Fruit fly (Drosophila melanogaster) whole organism, embryonic: ENCODE data around the gene CG31680.

Source experiments
- Aef1 ChIP-seq: fragments of 200-800 bp; sonication (Bioruptor generic); IDR thresholded peaks from 3 replicates; pipeline ENCODE4 v1.3.6; 2022; ENCODE audit warnings: missing biosample characterization, missing genetic modification characterization
- Atf-2 ChIP-seq: fragments of 200-800 bp; sonication (Bioruptor generic); optimal IDR thresholded peaks from 2 replicates; lab custom pipeline; 2016; ENCODE audit warnings: missing biosample characterization, missing genetic modification characterization
- BEAF-32 ChIP-seq: fragments of 200-800 bp; sonication (Bioruptor generic); optimal IDR thresholded peaks from 3 replicates; lab custom pipeline; 2017; ENCODE audit warnings: missing biosample characterization, missing genetic modification characterization, mild to moderate bottlenecking, moderate library complexity, missing genetic modification reagents
- C15 ChIP-seq: fragments of 200-800 bp; sonication (Bioruptor generic); IDR thresholded peaks from 3 replicates; pipeline ENCODE4 v1.3.6; 2022; ENCODE audit warnings: missing biosample characterization, missing genetic modification characterization
- CG11093 ChIP-seq: fragments of 200-800 bp; sonication (Bioruptor generic); IDR thresholded peaks from 3 replicates; pipeline ENCODE4 v1.3.6; 2022; ENCODE audit warnings: missing biosample characterization, missing genetic modification characterization
- CG11695 ChIP-seq: fragments of 200-800 bp; sonication (Bioruptor generic); IDR thresholded peaks from 3 replicates; pipeline ENCODE4 v1.3.6; 2022; ENCODE audit warnings: missing biosample characterization, missing genetic modification characterization
- CG12071 ChIP-seq: fragments of 200-800 bp; sonication (Bioruptor generic); optimal IDR thresholded peaks from 3 replicates; lab custom pipeline; 2018; ENCODE audit warnings: missing biosample characterization, mild to moderate bottlenecking, missing genetic modification characterization
- CG12104 ChIP-seq: fragments of 200-800 bp; sonication (Bioruptor generic); optimal IDR thresholded peaks from 3 replicates; lab custom pipeline; 2016; ENCODE audit warnings: missing biosample characterization, missing genetic modification characterization
- CG12391 ChIP-seq: fragments of 200-800 bp; sonication (Bioruptor generic); optimal IDR thresholded peaks from 3 replicates; lab custom pipeline; 2018; ENCODE audit warnings: missing biosample characterization, mild to moderate bottlenecking, missing genetic modification characterization, moderate library complexity
- CG15073 ChIP-seq: fragments of 200-800 bp; sonication (Bioruptor generic); optimal IDR thresholded peaks from 2 replicates; lab custom pipeline; 2016; ENCODE audit warnings: missing biosample characterization, missing genetic modification characterization
- CG15601 ChIP-seq: fragments of 200-800 bp; sonication (Bioruptor generic); optimal IDR thresholded peaks from 3 replicates; lab custom pipeline; 2019; ENCODE audit warnings: missing biosample characterization, mild to moderate bottlenecking, missing genetic modification characterization, moderate library complexity
- CG1647 ChIP-seq: fragments of 200-800 bp; sonication (Bioruptor generic); optimal IDR thresholded peaks from 3 replicates; lab custom pipeline; 2016; ENCODE audit warnings: missing biosample characterization, missing genetic modification characterization
- CG17361 ChIP-seq: fragments of 200-800 bp; sonication (Bioruptor generic); IDR thresholded peaks from 3 replicates; pipeline ENCODE4 v1.3.6; 2022; ENCODE audit warnings: missing biosample characterization, missing genetic modification characterization
- CG1792 ChIP-seq: fragments of 200-800 bp; sonication (Bioruptor generic); optimal IDR thresholded peaks from 2 replicates; lab custom pipeline; 2016; ENCODE audit warnings: missing biosample characterization, missing genetic modification characterization
- CG3163 ChIP-seq: fragments of 200-800 bp; sonication (Bioruptor generic); optimal IDR thresholded peaks from 3 replicates; lab custom pipeline; 2016; ENCODE audit warnings: missing biosample characterization, missing genetic modification characterization
- CG4617 ChIP-seq: fragments of 200-800 bp; sonication (Bioruptor generic); optimal IDR thresholded peaks from 3 replicates; lab custom pipeline; 2016; ENCODE audit warnings: missing biosample characterization, missing genetic modification characterization, borderline replicate concordance
- CG5953 ChIP-seq: fragments of 200-800 bp; sonication (Bioruptor generic); IDR thresholded peaks from 2 replicates; pipeline ENCODE4 v1.3.6; 2022; ENCODE audit warnings: missing biosample characterization, missing genetic modification characterization
- CG6813 ChIP-seq: fragments of 200-800 bp; sonication (Bioruptor generic); optimal IDR thresholded peaks from 2 replicates; lab custom pipeline; 2017; ENCODE audit warnings: missing biosample characterization, missing genetic modification characterization, mild to moderate bottlenecking, moderate library complexity, missing genetic modification reagents
- CG7786 ChIP-seq: fragments of 200-800 bp; sonication (Bioruptor generic); optimal IDR thresholded peaks from 2 replicates; lab custom pipeline; 2016; ENCODE audit warnings: missing biosample characterization, missing genetic modification characterization
- CG7839 ChIP-seq: fragments of 200-800 bp; sonication (Bioruptor generic); optimal IDR thresholded peaks from 3 replicates; lab custom pipeline; 2018; ENCODE audit warnings: missing biosample characterization, mild to moderate bottlenecking, missing genetic modification characterization, moderate library complexity
- CG8478 ChIP-seq: fragments of >200 bp; optimal IDR thresholded peaks from 2 replicates; lab custom pipeline; 2018
- CG8924 ChIP-seq: fragments of 200-800 bp; optimal IDR thresholded peaks from 3 replicates; lab custom pipeline; 2019; ENCODE audit warnings: missing biosample characterization, mild to moderate bottlenecking, missing genetic modification characterization, moderate library complexity
- CHES-1-like ChIP-seq: fragments of 200-800 bp; sonication (Bioruptor generic); optimal IDR thresholded peaks from 2 replicates; lab custom pipeline; 2016; ENCODE audit warnings: missing biosample characterization, missing genetic modification characterization
- CTCF ChIP-seq: fragments of 200-800 bp; sonication (Bioruptor generic); optimal IDR thresholded peaks from 2 replicates; lab custom pipeline; 2017; ENCODE audit warnings: missing biosample characterization, mild to moderate bottlenecking, missing genetic modification characterization, moderate library complexity
- ERR ChIP-seq: fragments of 200-800 bp; sonication (Bioruptor generic); optimal IDR thresholded peaks from 2 replicates; lab custom pipeline; 2016; ENCODE audit warnings: missing biosample characterization, missing genetic modification characterization
- H15 ChIP-seq: fragments of 200-800 bp; sonication (Bioruptor generic); IDR thresholded peaks from 3 replicates; pipeline ENCODE4 v1.3.6; 2022; ENCODE audit warnings: missing biosample characterization, missing genetic modification characterization
- Myb ChIP-seq: fragments of 200-800 bp; sonication (Bioruptor generic); optimal IDR thresholded peaks from 2 replicates; lab custom pipeline; 2016; ENCODE audit warnings: missing biosample characterization, missing genetic modification characterization
- Rfx ChIP-seq: fragments of 200-800 bp; sonication (Bioruptor generic); IDR thresholded peaks from 2 replicates; pipeline ENCODE4 v1.3.6; 2022; ENCODE audit warnings: missing biosample characterization, missing genetic modification characterization
- Sry-β ChIP-seq: fragments of 200-800 bp; sonication (Bioruptor generic); optimal IDR thresholded peaks from 2 replicates; lab custom pipeline; 2018; ENCODE audit warnings: missing biosample characterization, mild to moderate bottlenecking, missing genetic modification characterization, moderate library complexity
- Trl ChIP-seq, 3 experiments: fragments of >200 bp in 2 of 3; fragments of 200-800 bp in 1 of 3; sonication (Bioruptor generic) in 1 of 3; optimal IDR thresholded peaks; 2 replicates in 1 of 3; 3 replicates in 2 of 3; lab custom pipeline; 2016 to 2017; ENCODE audit warnings: missing biosample characterization in 1 of 3, missing genetic modification characterization in 1 of 3
- Xbp1 ChIP-seq: fragments of 200-800 bp; sonication (Bioruptor generic); optimal IDR thresholded peaks from 3 replicates; lab custom pipeline; 2016; ENCODE audit warnings: missing biosample characterization, mild to moderate bottlenecking, missing genetic modification characterization
- abd-A ChIP-seq: fragments of 200-800 bp; sonication (Bioruptor generic); optimal IDR thresholded peaks from 3 replicates; lab custom pipeline; 2019; ENCODE audit warnings: missing biosample characterization, mild to moderate bottlenecking, missing genetic modification characterization, moderate library complexity
- ac ChIP-seq: fragments of 200-800 bp; sonication (Bioruptor generic); optimal IDR thresholded peaks from 3 replicates; lab custom pipeline; 2017; ENCODE audit warnings: missing biosample characterization, mild to moderate bottlenecking, missing genetic modification characterization
- cg ChIP-seq: fragments of 200-800 bp; sonication (Bioruptor generic); optimal IDR thresholded peaks from 3 replicates; lab custom pipeline; 2019; ENCODE audit warnings: missing biosample characterization, mild to moderate bottlenecking, missing genetic modification characterization, moderate library complexity
- ci ChIP-seq: fragments of 200-800 bp; sonication (Bioruptor generic); IDR thresholded peaks from 3 replicates; pipeline ENCODE4 v1.3.6; 2022; ENCODE audit warnings: missing biosample characterization, missing genetic modification characterization
- fd64A ChIP-seq: fragments of 200-800 bp; sonication (Bioruptor generic); optimal IDR thresholded peaks from 3 replicates; lab custom pipeline; 2018; ENCODE audit warnings: missing biosample characterization, mild to moderate bottlenecking, missing genetic modification characterization
- fu2 ChIP-seq: fragments of 200-800 bp; sonication (Bioruptor generic); optimal IDR thresholded peaks from 2 replicates; lab custom pipeline; 2016; ENCODE audit warnings: missing biosample characterization, missing genetic modification characterization
- gsb-n ChIP-seq: fragments of 200-800 bp; sonication (Bioruptor generic); optimal IDR thresholded peaks from 3 replicates; lab custom pipeline; 2018; ENCODE audit warnings: missing biosample characterization, mild to moderate bottlenecking, missing genetic modification characterization
- insv ChIP-seq, 2 experiments: fragments of 200-800 bp; sonication (Bioruptor generic); optimal IDR thresholded peaks; 3 replicates each; lab custom pipeline; 2016 to 2018; ENCODE audit warnings: missing biosample characterization in 2 of 2, missing genetic modification characterization in 2 of 2
- nau ChIP-seq: fragments of 200-800 bp; sonication (Bioruptor generic); optimal IDR thresholded peaks from 3 replicates; lab custom pipeline; 2017; ENCODE audit warnings: missing biosample characterization, mild to moderate bottlenecking, missing genetic modification characterization, missing genetic modification reagents
- nerfin-1 ChIP-seq: fragments of 200-800 bp; sonication (Bioruptor generic); optimal IDR thresholded peaks from 3 replicates; lab custom pipeline; 2019; ENCODE audit warnings: missing biosample characterization, mild to moderate bottlenecking, missing genetic modification characterization, moderate library complexity
- odd ChIP-seq: fragments of 200-800 bp; sonication (Bioruptor generic); optimal IDR thresholded peaks from 2 replicates; lab custom pipeline; 2017; ENCODE audit warnings: missing biosample characterization, mild to moderate bottlenecking, missing genetic modification characterization
- onecut ChIP-seq: fragments of 200-800 bp; sonication (Bioruptor generic); IDR thresholded peaks from 2 replicates; pipeline ENCODE4 v1.3.6; 2022; ENCODE audit warnings: missing biosample characterization, missing genetic modification characterization
- otp ChIP-seq: fragments of 200-800 bp; sonication (Bioruptor generic); IDR thresholded peaks from 3 replicates; pipeline ENCODE4, ENCODE4 v1.3.6; 2022; ENCODE audit warnings: missing biosample characterization, missing genetic modification characterization
- ranshi ChIP-seq: fragments of 200-800 bp; sonication (Bioruptor generic); IDR thresholded peaks from 2 replicates; pipeline ENCODE4 v1.3.6; 2022; ENCODE audit warnings: missing biosample characterization, missing genetic modification characterization
- salm ChIP-seq: fragments of 200-800 bp; sonication (Bioruptor generic); optimal IDR thresholded peaks from 2 replicates; lab custom pipeline; 2018; ENCODE audit warnings: missing biosample characterization, mild to moderate bottlenecking, missing genetic modification characterization
- slbo ChIP-seq: fragments of 200-800 bp; sonication (Bioruptor generic); IDR thresholded peaks from 2 replicates; pipeline ENCODE4 v1.3.6; 2022; ENCODE audit warnings: missing biosample characterization, missing genetic modification characterization
- so ChIP-seq: fragments of 200-800 bp; sonication (Bioruptor generic); IDR thresholded peaks from 3 replicates; pipeline ENCODE4 v1.3.6; 2022; ENCODE audit warnings: missing biosample characterization, missing genetic modification characterization
- ssp ChIP-seq: fragments of 200-800 bp; sonication (Bioruptor generic); IDR thresholded peaks from 2 replicates; pipeline ENCODE4 v1.3.6; 2022; ENCODE audit warnings: missing biosample characterization, missing genetic modification characterization
- zfh1 ChIP-seq: fragments of 200-800 bp; sonication (Bioruptor generic); IDR thresholded peaks from 3 replicates; pipeline ENCODE4 v1.3.6; 2022; ENCODE audit warnings: missing biosample characterization, missing genetic modification characterization

Gene CG31680

DNA sequence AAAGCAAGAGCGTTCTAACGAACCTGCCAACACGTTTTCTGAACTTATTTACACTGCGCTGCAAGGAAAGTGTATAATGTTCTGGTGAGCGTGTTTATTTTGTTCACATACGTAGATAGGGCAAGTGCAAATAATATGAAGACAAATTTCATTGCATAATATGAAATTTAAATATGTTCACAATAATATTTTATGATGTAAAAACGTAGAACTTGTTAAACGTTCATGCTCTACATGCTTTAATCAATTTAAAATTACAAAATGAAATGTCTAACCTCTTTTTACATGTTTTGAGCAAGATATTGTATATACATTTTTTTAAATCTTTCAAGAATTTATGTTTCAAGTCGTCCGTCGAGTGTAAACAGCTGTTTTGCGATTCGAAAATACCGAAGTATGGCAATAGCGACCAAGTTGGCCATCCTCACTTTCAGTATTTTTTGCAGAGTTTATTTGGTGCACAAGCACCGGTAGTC lies 5.5 kb downstream of the CG31680 start, which contains the start of the genes phr6-4 and CG2608 (continued):
- peak; percentile 41 for TF ChIP-seq Sry-β (GFP tag; lab: Kevin White, UChicago)

DNA sequence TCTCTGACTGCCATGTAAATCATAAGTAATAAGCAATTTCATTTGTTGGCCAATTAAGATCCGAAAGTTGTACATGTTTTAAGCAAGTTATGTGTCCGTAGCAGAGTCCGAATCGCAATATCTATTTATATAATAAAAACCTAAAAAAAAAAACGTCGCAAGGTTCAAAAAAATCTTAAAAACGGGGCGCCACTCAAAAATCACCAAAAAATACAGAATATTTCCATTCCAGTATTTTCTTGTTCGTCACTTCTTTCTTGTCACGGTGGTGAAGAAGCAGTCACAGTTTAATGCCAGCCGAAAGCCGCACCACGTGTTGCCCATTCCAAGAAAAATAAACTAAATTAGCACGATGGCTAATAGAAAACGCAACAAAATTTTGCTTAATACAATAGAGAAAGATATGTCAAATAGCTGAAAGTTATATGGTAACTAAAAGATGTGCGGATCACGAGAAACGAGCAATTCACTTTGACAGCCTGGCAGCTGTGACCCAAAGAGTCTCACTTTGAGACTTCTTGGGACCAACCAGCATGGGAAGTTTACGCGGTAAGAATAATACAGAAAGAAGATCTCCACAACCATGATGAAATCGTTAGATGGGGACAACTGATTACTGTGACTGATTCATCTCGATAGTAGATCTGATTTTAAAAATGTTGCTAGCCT lies 7.5 kb downstream of the CG31680 start:
- TF ChIP-seq CG1792 (GFP tag; lab: Kevin White, UChicago), result no peak
- no peak for TF ChIP-seq ranshi (GFP tag; lab: Robert Waterston, UW)
- TF ChIP-seq CG4617, result peak; percentile 16
- no peak for TF ChIP-seq Aef1
- TF ChIP-seq CG12071 (GFP tag; lab: Kevin White, UChicago), result no peak
- TF ChIP-seq ac (GFP tag; lab: Kevin White, UChicago), result no peak
- TF ChIP-seq CG15601 (tag; lab: Kevin White, UChicago), result no peak
- no peak for TF ChIP-seq CG8478 (lab: Kevin White, UChicago)
- no peak for TF ChIP-seq ssp (GFP tag; lab: Robert Waterston, UW)
- peak; percentile 33 for TF ChIP-seq Xbp1
- TF ChIP-seq so (GFP tag; lab: Robert Waterston, UW), result no peak
- TF ChIP-seq insv (GFP tag; optimal IDR thresholded peaks at IDR 0.05; lab: Kevin White, UChicago), result no peak
- TF ChIP-seq CG5953 (GFP tag; lab: Robert Waterston, UW), result no peak
- no peak for TF ChIP-seq slbo (GFP tag; lab: Robert Waterston, UW)
- no peak for TF ChIP-seq CG11695 (GFP tag; lab: Robert Waterston, UW)
- no peak for TF ChIP-seq nau (GFP tag; lab: Kevin White, UChicago)
- no peak for TF ChIP-seq CG12104
- peak; percentile 11 for TF ChIP-seq Myb (GFP tag; lab: Kevin White, UChicago)
- TF ChIP-seq Atf-2 (GFP tag; lab: Kevin White, UChicago), result no peak
- no peak for TF ChIP-seq zfh1 (GFP tag; lab: Robert Waterston, UW)
- no peak for TF ChIP-seq nerfin-1
- no peak for TF ChIP-seq Rfx (GFP tag; lab: Robert Waterston, UW)
- no peak for TF ChIP-seq salm (tag; lab: Kevin White, UChicago)
- no peak for TF ChIP-seq CG7786
- TF ChIP-seq CG7839, result no peak
- TF ChIP-seq fu2 (GFP tag; lab: Kevin White, UChicago), result peak; percentile 49
- no peak for TF ChIP-seq H15 (GFP tag; lab: Robert Waterston, UW)
- no peak for TF ChIP-seq ERR (GFP tag; lab: Kevin White, UChicago)
- peak; percentile 17 for TF ChIP-seq CHES-1-like
- TF ChIP-seq CG17361 (GFP tag; lab: Robert Waterston, UW), result no peak
- TF ChIP-seq cg, result no peak
- TF ChIP-seq C15 (GFP tag; lab: Robert Waterston, UW), result no peak
- no peak for TF ChIP-seq CG1647 (GFP tag; lab: Kevin White, UChicago)
- TF ChIP-seq CG15073 (GFP tag; lab: Kevin White, UChicago), result no peak
- TF ChIP-seq CTCF (GFP tag; lab: Kevin White, UChicago), result peak; percentile 53
- no peak for TF ChIP-seq CG3163 (GFP tag; lab: Kevin White, UChicago)
- TF ChIP-seq Trl (optimal IDR thresholded peaks at IDR 0.05; lab: Kevin White, UChicago), result no peak
- no peak for TF ChIP-seq Trl (GFP tag; optimal IDR thresholded peaks at IDR 0.05; lab: Kevin White, UChicago)
- no peak for TF ChIP-seq onecut
- peak; percentile 36 for TF ChIP-seq BEAF-32
- no peak for TF ChIP-seq CG8924 (tag; lab: Kevin White, UChicago)
- TF ChIP-seq CG11093 (GFP tag; lab: Robert Waterston, UW), result no peak
- TF ChIP-seq odd (GFP tag; lab: Kevin White, UChicago), result no peak
- peak; percentile 49 for TF ChIP-seq CG12391
- no peak for TF ChIP-seq CG6813 (GFP tag; lab: Kevin White, UChicago)
- TF ChIP-seq otp (GFP tag; lab: Robert Waterston, UW), result no peak
- TF ChIP-seq abd-A, result no peak
- TF ChIP-seq gsb-n (tag; lab: Kevin White, UChicago), result no peak
- no peak for TF ChIP-seq fd64A (GFP tag; lab: Kevin White, UChicago)
- no peak for TF ChIP-seq ci
